Worm (Caenorhabditis elegans): ENCODE data around the gene F26D2.13.

ce11 chrV:16407663-16408062, 27.7 kb downstream of the F26D2.13 start, which contains the start of gene F26D2.3:
- TF ChIP-seq pag-3 (tag; optimal IDR thresholded peaks at IDR 0.05; ENCODE audit: borderline replicate concordance, insufficient read depth) (no peak), ama-1 (optimal IDR thresholded peaks at IDR 0.05) (no peak), elt-3 (tag; optimal IDR thresholded peaks at IDR 0.05) (no peak), unc-86 (tag; optimal IDR thresholded peaks at IDR 0.05) (no peak), ceh-82 (tag; optimal IDR thresholded peaks at IDR 0.05) (no peak), jun-1 (tag; optimal IDR thresholded peaks at IDR 0.05) (no peak)
